ENCODE assay signal across 1 fruit fly cellular context in the genomic region with DNA sequence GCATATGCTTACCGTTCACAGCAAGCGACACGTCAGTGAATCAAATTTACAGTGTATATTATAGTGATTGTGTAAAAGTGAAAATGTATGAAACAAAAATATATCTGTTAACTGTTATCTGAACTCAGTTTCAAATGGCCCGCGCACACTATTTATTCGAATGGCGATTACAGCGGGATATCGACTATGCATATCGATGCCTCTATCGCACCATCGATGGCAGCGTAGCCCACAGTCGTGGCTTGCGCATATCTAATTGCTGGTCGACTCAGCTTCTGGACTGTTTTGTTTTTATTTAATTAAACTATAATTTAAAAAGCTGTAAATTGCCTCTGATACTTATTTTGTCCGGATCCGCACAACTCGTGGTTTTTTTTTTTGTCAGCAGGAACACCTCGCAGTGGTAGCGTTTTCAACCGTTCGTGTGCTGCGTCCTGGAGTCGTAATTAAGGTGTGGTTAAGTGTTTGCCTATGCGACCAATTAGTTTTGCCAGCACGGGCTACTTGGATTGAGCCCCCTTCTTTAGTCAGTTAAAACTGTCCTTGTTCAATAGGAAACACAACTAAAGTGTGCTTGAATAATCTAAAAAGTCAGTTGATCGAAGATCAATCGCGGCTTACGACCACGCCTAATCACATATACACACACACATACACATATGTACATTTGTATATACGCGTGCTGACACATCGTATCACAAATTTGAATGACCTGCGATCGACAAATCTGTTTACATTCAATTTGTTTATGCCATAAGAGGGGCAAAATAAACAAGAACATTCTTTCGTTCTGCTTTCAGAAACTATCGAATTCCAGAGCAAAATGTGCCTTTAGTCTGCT.
TF ChIP-seq lines count a peak whose summit lies in the region.

A gene (plus strand): TSS at position 228 of the 841 bp plus-strand sequence.

TF ChIP-seq in whole organism, embryonic, 481 proteins besides CTCF, POLR2A, EP300 and RAD21 (continued from another document):
- no peak for TF ChIP-seq B-H1 (GFP tag; IDR thresholded peaks at IDR 0.05; lab: Robert Waterston, UW)
- TF ChIP-seq ap (GFP tag; IDR thresholded peaks at IDR 0.05; lab: Robert Waterston, UW): no peak
- no peak for TF ChIP-seq CG6854 (GFP tag; optimal IDR thresholded peaks at IDR 0.05; lab: Kevin White, UChicago)
- TF ChIP-seq dpn (GFP tag; optimal IDR thresholded peaks at IDR 0.05; lab: Kevin White, UChicago): no peak
- no peak for TF ChIP-seq sc (optimal IDR thresholded peaks at IDR 0.05; lab: Kevin White, UChicago)
- no peak for TF ChIP-seq sc (GFP tag; optimal IDR thresholded peaks at IDR 0.05; lab: Kevin White, UChicago)
- TF ChIP-seq pb (GFP tag; optimal IDR thresholded peaks at IDR 0.05; lab: Kevin White, UChicago): no peak
- TF ChIP-seq disco-r (GFP tag; optimal IDR thresholded peaks at IDR 0.05; lab: Kevin White, UChicago): no peak
- TF ChIP-seq slou (GFP tag; optimal IDR thresholded peaks at IDR 0.05; lab: Kevin White, UChicago): no peak
- TF ChIP-seq CG17568 (GFP tag; optimal IDR thresholded peaks at IDR 0.05; lab: Kevin White, UChicago): no peak
- no peak for TF ChIP-seq CG13296 (GFP tag; optimal IDR thresholded peaks at IDR 0.05; lab: Kevin White, UChicago)
- TF ChIP-seq CG2712 (tag; optimal IDR thresholded peaks at IDR 0.05; lab: Kevin White, UChicago): peak; percentile 31
- no peak for TF ChIP-seq CG1602 (GFP tag; optimal IDR thresholded peaks at IDR 0.05; lab: Kevin White, UChicago)
- no peak for TF ChIP-seq vvl (GFP tag; IDR thresholded peaks at IDR 0.05; lab: Robert Waterston, UW)
- TF ChIP-seq CG43689 (GFP tag; IDR thresholded peaks at IDR 0.05; lab: Robert Waterston, UW): no peak
- no peak for TF ChIP-seq CG18764 (GFP tag; optimal IDR thresholded peaks at IDR 0.05; lab: Kevin White, UChicago)
- no peak for TF ChIP-seq CkIIα-i1 (GFP tag; IDR thresholded peaks at IDR 0.05; lab: Robert Waterston, UW)
- no peak for TF ChIP-seq dm (GFP tag; optimal IDR thresholded peaks at IDR 0.05; lab: Kevin White, UChicago)
- TF ChIP-seq CG3281 (GFP tag; optimal IDR thresholded peaks at IDR 0.05; lab: Kevin White, UChicago): no peak
- TF ChIP-seq CG12071 (GFP tag; optimal IDR thresholded peaks at IDR 0.05; lab: Kevin White, UChicago): no peak
- no peak for TF ChIP-seq CG1792 (GFP tag; optimal IDR thresholded peaks at IDR 0.05; lab: Kevin White, UChicago)
- TF ChIP-seq Mad (GFP tag; optimal IDR thresholded peaks at IDR 0.05; lab: Kevin White, UChicago): peak; percentile 6
- TF ChIP-seq gcm (GFP tag; optimal IDR thresholded peaks at IDR 0.05; lab: Kevin White, UChicago): no peak
- peak; percentile 97 for TF ChIP-seq CG6791 (GFP tag; IDR thresholded peaks at IDR 0.05; lab: Robert Waterston, UW; ENCODE audit: partially characterized antibody)
- TF ChIP-seq Dbx (GFP tag; IDR thresholded peaks at IDR 0.05; lab: Robert Waterston, UW): peak; percentile 60; the same call in 1 of the 3 replicates
- peak; percentile 95 for TF ChIP-seq Sry-δ (GFP tag; optimal IDR thresholded peaks at IDR 0.05; lab: Kevin White, UChicago)
- TF ChIP-seq Aef1 (GFP tag; IDR thresholded peaks at IDR 0.05; lab: Robert Waterston, UW): no peak
- TF ChIP-seq gcm2 (GFP tag; optimal IDR thresholded peaks at IDR 0.05; lab: Kevin White, UChicago): no peak
- TF ChIP-seq CG16815 (GFP tag; optimal IDR thresholded peaks at IDR 0.05; lab: Kevin White, UChicago): no peak
